Worm (Caenorhabditis elegans): Measurements from ENCODE around the gene clk-2.

- TF ChIP-seq ama-1 (optimal IDR thresholded peaks at IDR 0.05) (no peak), scrt-1 (GFP tag; IDR thresholded peaks at IDR 0.05) (no peak), flt-1 (GFP tag; IDR thresholded peaks at IDR 0.05) (no peak), pes-1 (GFP tag; IDR thresholded peaks at IDR 0.05) (no peak), sea-1 (GFP tag; conservative IDR thresholded peaks at IDR 0.05) (no peak), hmbx-1 (tag; optimal IDR thresholded peaks at IDR 0.05) (no peak), aly-1 (tag; optimal IDR thresholded peaks at IDR 0.05) (no peak), tra-4 (tag; optimal IDR thresholded peaks at IDR 0.05) (no peak), hnd-1 (tag; optimal IDR thresholded peaks at IDR 0.05) (no peak), ceh-36 (tag; optimal IDR thresholded peaks at IDR 0.05) (no peak), hmg-4 (GFP tag; optimal IDR thresholded peaks at IDR 0.05) (no peak), ceh-13 (GFP tag; optimal IDR thresholded peaks at IDR 0.05) (no peak), B0310.2 (tag; optimal IDR thresholded peaks at IDR 0.05) (no peak), F13C5.2 (tag; optimal IDR thresholded peaks at IDR 0.05) (no peak)
Measured at ce11 chrIII:7526974-7527466, 8.7 kb upstream of the clk-2 start.

Data from whole organism, early embryonic.